Worm (Caenorhabditis elegans): ENCODE measurements around the gene Y43C5A.3.

Y43C5A.3 gene

DNA sequence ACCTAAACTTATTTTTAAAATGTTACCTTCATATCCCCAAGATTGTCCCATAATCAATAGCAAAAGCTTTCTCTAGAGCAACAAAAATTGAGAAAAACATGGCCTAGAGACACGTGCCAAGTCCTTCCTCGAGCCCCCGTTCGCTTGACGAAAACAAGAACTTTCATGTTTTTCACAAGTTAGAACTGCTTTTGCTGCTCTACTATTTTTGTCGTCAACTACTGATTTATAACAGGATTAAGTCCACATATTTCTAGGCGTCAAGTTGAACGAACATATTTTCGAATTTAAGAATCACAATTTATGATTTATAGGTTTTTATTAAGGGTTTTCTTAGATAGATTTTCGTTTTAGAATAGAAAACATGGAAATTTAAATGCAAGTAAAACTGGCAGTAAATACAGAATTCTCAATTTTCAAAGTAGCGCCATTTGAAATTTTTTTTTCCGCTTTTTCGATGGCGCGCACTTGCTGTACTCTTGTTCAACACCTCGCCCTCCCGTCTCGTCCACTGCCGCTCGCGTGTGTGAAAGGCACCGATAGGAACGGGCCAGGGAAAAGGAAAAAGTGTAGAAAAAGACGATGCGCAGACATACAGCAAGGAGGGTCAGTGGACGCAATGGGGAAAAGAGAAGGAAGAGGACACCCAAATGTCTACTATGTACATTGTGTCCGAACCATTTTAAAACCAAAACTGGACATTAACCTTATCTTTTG is 10.5 kb downstream of the Y43C5A.3 start, which contains the start of gene rad-51 (continued):
- TF ChIP-seq ceh-28 (tag; optimal IDR thresholded peaks at IDR 0.05) = no peak
- TF ChIP-seq aha-1 (tag) = peak; percentile 3
- TF ChIP-seq spr-3 (GFP tag; optimal IDR thresholded peaks at IDR 0.05) = no peak
- peak; percentile 70 for TF ChIP-seq hlh-11 (tag; optimal IDR thresholded peaks at IDR 0.05)
- peak; percentile 51 for TF ChIP-seq T26A8.4 (GFP tag; IDR thresholded peaks at IDR 0.05)
- TF ChIP-seq daf-16 (GFP tag; optimal IDR thresholded peaks at IDR 0.05) = no peak
- no peak for TF ChIP-seq daf-16 (tag; optimal IDR thresholded peaks at IDR 0.05)
- TF ChIP-seq mxl-2 (GFP tag; conservative IDR thresholded peaks at IDR 0.05) = no peak
- TF ChIP-seq rbr-2 (tag; optimal IDR thresholded peaks at IDR 0.05) = peak; percentile 67
- no peak for TF ChIP-seq ZK337.2 (GFP tag; IDR thresholded peaks at IDR 0.05)
- 0 out of 2 replicates have a peak, but pooled peaks have one; percentile 53 for TF ChIP-seq lim-7 (GFP tag; IDR thresholded peaks at IDR 0.05)
- TF ChIP-seq daf-12 (tag; optimal IDR thresholded peaks at IDR 0.05) = no peak
- 0 out of 2 replicates have a peak, but pooled peaks have one; percentile 34 for TF ChIP-seq ctbp-1 (GFP tag; IDR thresholded peaks at IDR 0.05)
- TF ChIP-seq lin-29 (GFP tag; IDR thresholded peaks at IDR 0.05) = no peak
- no peak for TF ChIP-seq zfp-2 (tag; optimal IDR thresholded peaks at IDR 0.05)
- no peak for TF ChIP-seq zfp-3 (GFP tag; conservative IDR thresholded peaks at IDR 0.05)
- no peak for TF ChIP-seq tra-1 (GFP tag; IDR thresholded peaks at IDR 0.05)
- no peak for TF ChIP-seq F10B5.3 (tag; optimal IDR thresholded peaks at IDR 0.05)
- TF ChIP-seq hlh-30 (tag; optimal IDR thresholded peaks at IDR 0.05; ENCODE audit: insufficient read depth) = peak; percentile 64
- peak in 1 of 2 experiments; percentile 64 for TF ChIP-seq mdl-1 (tag; optimal IDR thresholded peaks at IDR 0.05)
- no peak for TF ChIP-seq egl-27 (tag; optimal IDR thresholded peaks at IDR 0.05)
- no peak for TF ChIP-seq zag-1 (tag; optimal IDR thresholded peaks at IDR 0.05)
- peak; percentile 76 for TF ChIP-seq nhr-28 (tag; optimal IDR thresholded peaks at IDR 0.05)
- TF ChIP-seq F37D6.2 (tag; optimal IDR thresholded peaks at IDR 0.05) = no peak
- no peak for TF ChIP-seq ceh-32 (tag; optimal IDR thresholded peaks at IDR 0.05; ENCODE audit: poor library complexity)
- peak; percentile 83 for TF ChIP-seq dpl-1 (GFP tag; optimal IDR thresholded peaks at IDR 0.05)
- TF ChIP-seq duxl-1 (tag; optimal IDR thresholded peaks at IDR 0.05; ENCODE audit: poor library complexity) = no peak
- no peak for TF ChIP-seq nhr-237 (tag; optimal IDR thresholded peaks at IDR 0.05)
- TF ChIP-seq daf-8 (GFP tag; IDR thresholded peaks at IDR 0.05) = no peak
- TF ChIP-seq unc-62 (GFP tag; optimal IDR thresholded peaks at IDR 0.05 in 1 of 2) = peak in 1 of 2 experiments; percentile 85
- TF ChIP-seq unc-62 (tag; optimal IDR thresholded peaks at IDR 0.05) = no peak
- TF ChIP-seq zip-2 (tag; optimal IDR thresholded peaks at IDR 0.05) = no peak
- TF ChIP-seq mes-2 (tag; optimal IDR thresholded peaks at IDR 0.05; ENCODE audit: poor library complexity, severe bottlenecking) = peak; percentile 76
- TF ChIP-seq gei-8 (GFP tag; optimal IDR thresholded peaks at IDR 0.05) = no peak
- TF ChIP-seq lin-39 (tag; optimal IDR thresholded peaks at IDR 0.05) = no peak
- no peak for TF ChIP-seq F44E2.7 (GFP tag; IDR thresholded peaks at IDR 0.05)
- no peak for TF ChIP-seq Y48G9A.11 (GFP tag; IDR thresholded peaks at IDR 0.05)
- no peak for TF ChIP-seq daf-19 (GFP tag; conservative IDR thresholded peaks at IDR 0.05)
- no peak for TF ChIP-seq ZK546.5 (tag; optimal IDR thresholded peaks at IDR 0.05)

DNA sequence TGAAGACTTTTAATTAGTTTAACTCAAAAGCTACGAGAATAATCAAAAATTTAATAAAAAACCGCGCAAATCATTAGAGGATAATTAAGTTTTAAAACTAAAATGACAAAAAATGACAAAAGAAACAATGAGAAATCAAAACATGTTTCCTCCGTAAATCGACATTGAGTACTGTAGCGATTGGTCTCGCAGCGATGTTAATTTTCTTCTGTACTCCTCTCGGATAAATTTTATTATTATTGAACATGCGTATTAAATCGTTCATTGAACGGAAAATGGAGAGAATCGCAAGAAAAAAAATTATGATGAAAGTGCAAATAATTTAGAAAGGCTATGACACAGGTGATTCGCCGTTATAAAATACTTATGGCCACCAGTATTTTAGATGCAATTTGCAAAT is 11.5 kb downstream of the Y43C5A.3 start:
- peak; percentile 34 for TF ChIP-seq R02D3.7 (tag; optimal IDR thresholded peaks at IDR 0.05)
- TF ChIP-seq lin-1 (GFP tag; IDR thresholded peaks at IDR 0.05) = no peak

Data from whole organism, L4 larva.